Fruit fly (Drosophila melanogaster): Measurements from ENCODE around the gene CG13101.

The CG13101 gene

dm6 chr2L:8958046-8958497, 26.6 kb downstream of the CG13101 start:
- TF ChIP-seq Dll (optimal IDR thresholded peaks at IDR 0.05) (no peak), psq (optimal IDR thresholded peaks at IDR 0.05) (no peak), usp (GFP tag; optimal IDR thresholded peaks at IDR 0.05) (no peak), EcR (GFP tag; optimal IDR thresholded peaks at IDR 0.05) (no peak), pan (optimal IDR thresholded peaks at IDR 0.05) (no peak), CG8478 (optimal IDR thresholded peaks at IDR 0.05) (no peak)

dm6 chr2L:8957152-8957551, 27.5 kb downstream of the CG13101 start:
- TF ChIP-seq usp (GFP tag; optimal IDR thresholded peaks at IDR 0.05) = no peak
- no peak for TF ChIP-seq Dll (optimal IDR thresholded peaks at IDR 0.05)

dm6 chr2L:8956336-8956726, 28.3 kb downstream of the CG13101 start:
- no peak for TF ChIP-seq CG8478 (optimal IDR thresholded peaks at IDR 0.05)
- no peak for TF ChIP-seq Dll (optimal IDR thresholded peaks at IDR 0.05)
- TF ChIP-seq EcR (GFP tag; optimal IDR thresholded peaks at IDR 0.05) = no peak
- TF ChIP-seq psq (optimal IDR thresholded peaks at IDR 0.05) = no peak
- TF ChIP-seq usp (GFP tag; optimal IDR thresholded peaks at IDR 0.05) = no peak
- no peak for TF ChIP-seq pan (optimal IDR thresholded peaks at IDR 0.05)

- no peak for TF ChIP-seq EcR (GFP tag; optimal IDR thresholded peaks at IDR 0.05)
Measured at dm6 chr2L:8955597-8956335, 28.9 kb downstream of the CG13101 start.

- no peak for TF ChIP-seq psq (optimal IDR thresholded peaks at IDR 0.05)
- TF ChIP-seq pan (optimal IDR thresholded peaks at IDR 0.05) = peak; percentile 71
- TF ChIP-seq usp (GFP tag; optimal IDR thresholded peaks at IDR 0.05) = no peak
Measured at dm6 chr2L:8952194-8953037, 32.3 kb downstream of the CG13101 start.

- TF ChIP-seq psq (optimal IDR thresholded peaks at IDR 0.05) = no peak
- no peak for TF ChIP-seq EcR (GFP tag; optimal IDR thresholded peaks at IDR 0.05)
- TF ChIP-seq usp (GFP tag; optimal IDR thresholded peaks at IDR 0.05) = no peak
- TF ChIP-seq pan (optimal IDR thresholded peaks at IDR 0.05) = no peak
- TF ChIP-seq CG8478 (optimal IDR thresholded peaks at IDR 0.05) = no peak
- TF ChIP-seq Dll (optimal IDR thresholded peaks at IDR 0.05) = no peak
Measured at dm6 chr2L:8951184-8951934, 33.3 kb downstream of the CG13101 start, which contains the start of gene C1GalTA. TSS of gene C1GalTA (minus strand) at chr2L:8951216.

dm6 chr2L:8949919-8950722, 34.6 kb downstream of the CG13101 start:
- no peak for TF ChIP-seq usp (GFP tag; optimal IDR thresholded peaks at IDR 0.05)
- no peak for TF ChIP-seq EcR (GFP tag; optimal IDR thresholded peaks at IDR 0.05)
- no peak for TF ChIP-seq psq (optimal IDR thresholded peaks at IDR 0.05)
- no peak for TF ChIP-seq CG8478 (optimal IDR thresholded peaks at IDR 0.05)
- TF ChIP-seq pan (optimal IDR thresholded peaks at IDR 0.05) = no peak
- no peak for TF ChIP-seq Dll (optimal IDR thresholded peaks at IDR 0.05)

dm6 chr2L:8948650-8949049, 36.0 kb downstream of the CG13101 start:
- TF ChIP-seq EcR (GFP tag; optimal IDR thresholded peaks at IDR 0.05) (no peak), CG8478 (optimal IDR thresholded peaks at IDR 0.05) (no peak), pan (optimal IDR thresholded peaks at IDR 0.05) (no peak), Dll (optimal IDR thresholded peaks at IDR 0.05) (no peak), psq (optimal IDR thresholded peaks at IDR 0.05) (no peak), usp (GFP tag; optimal IDR thresholded peaks at IDR 0.05) (no peak)

dm6 chr2L:8947989-8948388, 36.7 kb downstream of the CG13101 start:
- TF ChIP-seq Dll (optimal IDR thresholded peaks at IDR 0.05) (no peak), CG8478 (optimal IDR thresholded peaks at IDR 0.05) (no peak), EcR (GFP tag; optimal IDR thresholded peaks at IDR 0.05) (no peak), pan (optimal IDR thresholded peaks at IDR 0.05) (no peak), psq (optimal IDR thresholded peaks at IDR 0.05) (no peak)

dm6 chr2L:8946718-8947316, 37.9 kb downstream of the CG13101 start, which contains the start of gene CG46397:
TSS of gene CG46397 (plus strand) at chr2L:8947266.
- TF ChIP-seq usp (GFP tag; optimal IDR thresholded peaks at IDR 0.05) = no peak
- TF ChIP-seq CG8478 (optimal IDR thresholded peaks at IDR 0.05) = no peak
- no peak for TF ChIP-seq EcR (GFP tag; optimal IDR thresholded peaks at IDR 0.05)
- TF ChIP-seq psq (optimal IDR thresholded peaks at IDR 0.05) = no peak
- TF ChIP-seq pan (optimal IDR thresholded peaks at IDR 0.05) = no peak
- no peak for TF ChIP-seq Dll (optimal IDR thresholded peaks at IDR 0.05)

- TF ChIP-seq EcR (GFP tag; optimal IDR thresholded peaks at IDR 0.05) = no peak
- TF ChIP-seq pan (optimal IDR thresholded peaks at IDR 0.05) = no peak
- TF ChIP-seq Dll (optimal IDR thresholded peaks at IDR 0.05) = no peak
- no peak for TF ChIP-seq psq (optimal IDR thresholded peaks at IDR 0.05)
- TF ChIP-seq usp (GFP tag; optimal IDR thresholded peaks at IDR 0.05) = no peak
- TF ChIP-seq CG8478 (optimal IDR thresholded peaks at IDR 0.05) = no peak
Measured at dm6 chr2L:8943110-8943509, 41.6 kb downstream of the CG13101 start, which contains the start of gene CG9515. TSS of gene CG9515 (minus strand) at chr2L:8943257.
